Fruit fly (Drosophila melanogaster): Measurements from ENCODE around the gene Or9a.

Or9a gene

DNA sequence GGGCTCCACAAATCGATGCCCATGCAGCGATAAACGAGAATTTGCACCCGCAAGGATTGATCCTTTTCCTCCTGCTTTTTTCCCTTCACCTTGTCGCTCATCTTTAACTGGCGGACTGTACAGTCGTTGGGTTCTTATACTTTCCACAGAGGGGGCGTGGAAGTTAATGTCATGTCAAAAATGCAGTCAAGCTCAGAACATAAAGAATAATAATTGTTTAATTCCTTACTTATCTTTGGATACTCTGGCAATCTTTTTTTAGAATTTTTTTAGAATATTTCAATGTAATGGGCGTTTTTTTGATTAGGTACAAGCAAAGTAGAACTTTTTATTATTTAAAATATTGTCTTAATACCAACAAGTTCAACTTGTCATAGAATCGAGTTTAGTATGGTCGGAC lies at the start of gene Or9a:
Or9a (minus strand) TSS at position 101 of the 400 bp plus-strand sequence.
- TF ChIP-seq CTCF (optimal IDR thresholded peaks at IDR 0.05) (no peak), CG8478 (optimal IDR thresholded peaks at IDR 0.05) (no peak)

DNA sequence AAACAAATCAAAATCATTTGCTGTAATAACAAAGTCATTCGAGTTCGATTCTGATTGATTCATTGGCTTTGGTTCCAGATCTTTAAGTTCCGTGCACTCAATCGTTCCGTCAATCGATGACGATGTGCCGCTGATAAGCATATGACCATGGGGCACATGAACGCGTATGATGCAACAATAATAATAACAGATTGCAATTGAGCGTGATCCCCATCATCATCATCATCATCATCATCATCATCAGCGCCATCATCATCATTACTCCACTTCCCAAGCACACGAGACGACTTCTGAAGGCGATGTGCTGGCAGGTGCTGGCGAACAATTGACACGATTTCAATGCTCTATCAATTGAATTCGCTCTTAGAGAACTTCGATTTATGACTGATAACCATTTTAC lies 36.8 kb upstream of the Or9a start:
- TF ChIP-seq CG8478 (optimal IDR thresholded peaks at IDR 0.05) = no peak
- no peak for TF ChIP-seq CTCF (optimal IDR thresholded peaks at IDR 0.05)

DNA sequence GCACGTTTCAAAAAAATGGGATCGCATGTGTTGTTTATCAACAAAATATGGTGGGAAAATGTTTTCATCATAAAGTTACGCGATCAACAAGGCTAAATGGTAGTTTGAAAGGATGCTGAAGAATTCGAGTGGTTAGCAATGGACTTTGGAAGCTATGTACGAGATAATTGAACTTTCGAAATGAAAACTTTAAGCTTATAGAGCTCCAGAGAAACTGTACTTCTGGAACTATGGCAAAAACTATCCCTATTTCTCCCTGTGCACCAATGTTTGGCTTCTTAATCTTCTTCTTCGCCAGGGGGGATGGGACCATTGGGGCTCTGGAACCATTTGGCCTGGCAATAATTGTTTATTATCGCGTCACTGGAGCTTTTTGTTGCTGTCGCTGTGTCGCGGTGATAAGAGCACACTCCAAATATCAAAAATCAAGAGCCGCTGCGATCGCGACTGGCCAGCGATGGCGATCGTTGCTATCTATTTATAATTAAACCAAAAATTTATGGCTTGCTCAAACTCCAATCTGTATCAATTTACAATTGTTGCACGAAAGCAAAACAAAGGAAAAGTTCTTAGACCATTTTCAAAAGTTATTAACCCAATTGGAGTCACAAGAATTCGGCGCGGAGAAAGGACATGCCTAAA lies 28.6 kb upstream of the Or9a start:
- TF ChIP-seq CTCF (optimal IDR thresholded peaks at IDR 0.05) (no peak), CG8478 (optimal IDR thresholded peaks at IDR 0.05) (no peak)

DNA sequence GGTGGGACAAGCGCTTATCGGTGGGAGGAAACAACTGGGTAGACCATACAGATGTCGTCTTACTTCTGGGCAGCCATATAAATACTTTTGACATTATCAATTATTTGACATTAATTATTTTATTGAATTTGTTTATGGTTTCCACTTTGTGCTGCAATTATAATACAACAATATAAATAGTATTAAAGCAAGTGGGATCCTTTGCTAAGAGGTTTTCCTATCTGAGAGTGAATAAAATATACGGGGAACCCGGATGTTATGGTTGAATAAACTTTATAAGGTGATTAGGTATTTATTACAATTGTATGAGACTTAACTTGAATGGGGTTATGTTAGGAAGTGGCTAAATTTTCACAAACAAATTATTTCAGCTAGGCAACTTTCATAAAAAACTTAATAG lies 27.6 kb upstream of the Or9a start, which contains the start of gene CG32687:
CG32687 (minus strand) TSS at position 101 of the 400 bp plus-strand sequence.
- TF ChIP-seq CTCF (optimal IDR thresholded peaks at IDR 0.05) (no peak), CG8478 (optimal IDR thresholded peaks at IDR 0.05) (no peak)

DNA sequence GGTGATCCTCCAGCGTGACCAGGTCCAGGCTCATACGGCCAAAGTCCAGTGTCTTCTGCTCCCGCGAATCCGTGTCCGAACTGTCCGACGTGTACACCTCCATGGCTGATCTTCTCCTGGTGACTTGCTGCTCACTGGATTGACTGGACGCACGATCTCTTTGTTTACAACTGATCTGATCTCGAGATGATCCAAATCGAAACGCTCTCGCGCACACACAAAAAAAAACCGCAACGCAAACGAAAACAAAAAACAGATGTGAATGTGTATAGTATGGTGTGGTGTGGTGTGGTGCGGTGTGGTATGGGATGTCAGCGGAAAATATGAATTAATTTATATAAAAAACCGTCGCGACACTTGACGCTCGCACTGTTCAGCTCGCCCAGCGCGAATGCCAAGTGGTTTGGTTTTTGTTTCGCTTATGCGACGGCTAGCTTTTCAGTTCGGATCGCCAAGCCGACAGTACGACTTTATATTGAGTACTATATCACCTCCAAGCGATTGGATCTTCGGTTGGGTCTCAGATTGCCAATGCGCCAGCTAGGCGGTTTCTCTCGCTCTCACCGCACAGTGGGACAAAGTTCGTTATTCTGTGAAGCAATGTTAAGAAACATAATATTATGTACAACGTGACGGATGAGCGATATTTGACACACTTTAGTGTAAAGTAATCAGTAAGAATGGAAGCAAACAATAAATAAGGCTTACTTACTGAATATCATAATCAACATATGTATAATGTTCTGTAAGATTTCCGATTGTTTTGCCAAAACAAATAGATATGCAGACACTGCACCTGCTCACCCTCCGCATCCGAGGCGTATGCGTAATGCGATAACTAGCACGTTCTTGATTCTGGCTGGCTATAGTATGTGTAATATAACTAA lies 26.9 kb upstream of the Or9a start:
- TF ChIP-seq CG8478 (optimal IDR thresholded peaks at IDR 0.05) (no peak), CTCF (optimal IDR thresholded peaks at IDR 0.05) (no peak)

DNA sequence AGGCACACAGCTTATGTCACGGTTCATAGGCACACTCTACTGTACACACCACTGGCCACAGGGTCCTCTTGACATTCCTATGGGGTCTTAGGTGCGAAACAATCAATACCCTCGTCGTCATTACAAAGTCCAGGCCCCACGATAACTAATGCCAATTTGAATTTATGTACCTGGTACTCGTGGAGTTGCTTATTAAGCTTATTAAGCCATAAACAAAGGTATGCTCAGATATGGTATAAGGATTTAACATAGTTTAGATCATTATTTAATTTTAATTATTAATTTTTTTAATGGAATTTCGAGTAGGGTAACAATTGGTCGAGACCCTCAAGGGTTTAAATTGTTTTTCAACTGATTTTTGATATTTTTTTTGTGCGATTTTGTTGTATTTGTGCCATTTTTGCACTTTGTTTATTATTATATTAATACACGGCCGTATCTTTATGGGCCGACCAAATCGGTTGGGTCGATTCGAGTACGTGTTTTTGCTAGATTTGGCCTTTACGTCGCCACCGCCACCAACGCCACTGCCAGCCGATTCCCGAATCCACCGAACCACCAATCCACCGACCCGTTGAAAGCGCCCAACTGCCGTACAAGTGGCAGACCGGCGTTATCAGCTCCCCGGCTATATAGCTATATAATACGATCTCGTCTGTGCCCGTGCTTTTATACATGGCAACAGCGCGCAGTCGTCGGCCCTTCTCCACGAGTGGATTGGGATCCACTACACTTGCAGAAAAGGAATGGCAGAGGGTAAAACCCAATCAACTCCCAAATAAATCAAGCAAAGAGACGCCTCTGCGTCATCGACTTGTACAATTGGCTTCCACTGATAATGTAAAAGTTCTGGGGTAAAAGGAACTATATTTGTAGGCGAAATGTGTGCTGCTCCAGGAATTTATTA lies 25.0 kb upstream of the Or9a start:
- TF ChIP-seq CG8478 (optimal IDR thresholded peaks at IDR 0.05) = no peak
- no peak for TF ChIP-seq CTCF (optimal IDR thresholded peaks at IDR 0.05)

DNA sequence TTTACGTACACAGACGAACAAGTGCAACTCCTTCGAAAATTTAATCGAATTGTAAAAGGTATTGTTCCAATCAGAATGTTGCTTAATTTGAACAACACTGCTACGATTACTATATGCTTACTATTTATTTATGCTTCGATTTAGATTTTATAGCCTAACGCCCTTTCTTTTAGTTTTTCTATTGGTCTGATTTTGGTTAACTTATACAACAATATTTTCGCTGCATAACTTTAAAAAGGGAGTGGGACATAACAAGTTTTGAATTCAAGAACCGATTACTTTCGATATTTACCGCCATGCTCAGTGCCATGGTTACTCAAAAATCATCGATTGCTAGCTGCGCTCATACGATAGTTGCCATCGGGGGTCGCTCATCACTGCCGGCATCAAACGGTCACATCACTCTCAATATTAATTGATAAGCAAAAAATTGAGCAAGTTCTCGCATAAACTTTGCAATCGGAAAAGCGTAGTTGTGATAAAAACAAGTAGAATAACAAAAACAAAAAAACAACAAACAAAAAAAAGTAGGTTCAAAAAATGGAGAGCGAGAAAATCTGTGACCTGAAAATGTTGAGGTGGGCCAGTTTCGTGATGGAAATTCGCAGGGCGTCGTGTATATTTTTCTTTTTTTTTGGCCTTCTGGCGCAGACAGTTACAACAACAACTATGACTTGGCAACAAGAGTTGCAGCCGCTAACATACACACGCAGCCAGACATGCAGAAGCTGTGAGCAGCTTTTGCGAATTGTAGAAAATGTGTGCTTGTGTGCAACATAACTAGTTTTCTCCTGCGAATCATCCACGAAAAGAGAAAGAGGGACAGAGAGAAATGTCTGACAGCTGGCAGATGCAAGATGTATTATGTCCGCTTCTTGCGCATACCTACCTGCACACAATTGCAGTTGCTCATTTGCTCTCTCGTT lies 19.2 kb upstream of the Or9a start, which contains the start of the genes CG2887 and PPP4R2r:
CG2887 (minus strand) TSS at position 51 of the 926 bp plus-strand sequence.
PPP4R2r (plus strand) TSS at position 396 of the 926 bp plus-strand sequence.
- TF ChIP-seq CTCF (optimal IDR thresholded peaks at IDR 0.05) (peak in 1 of 2 experiments; percentile 13), CG8478 (optimal IDR thresholded peaks at IDR 0.05) (no peak)

DNA sequence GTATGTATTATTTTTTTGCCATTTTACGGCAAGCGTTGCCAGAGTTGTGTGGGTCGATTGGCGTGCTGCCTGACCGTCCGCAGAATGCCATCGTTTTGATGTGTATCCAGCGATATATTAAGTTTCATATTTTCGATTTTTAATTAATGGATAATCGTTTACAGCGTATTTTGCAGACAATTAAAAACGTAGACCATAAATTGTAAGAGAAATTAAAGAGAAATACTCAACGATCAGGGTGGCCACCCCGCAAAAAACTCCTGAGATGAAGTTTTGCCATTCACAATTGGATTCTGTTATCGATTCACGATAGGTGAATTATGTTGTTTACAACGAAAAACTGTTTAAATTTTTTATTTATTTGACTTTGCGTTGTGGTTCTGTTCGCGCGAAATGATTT lies 15.1 kb upstream of the Or9a start, which contains the start of gene nocte:
nocte (minus strand) TSS at position 51 of the 400 bp plus-strand sequence.
- no peak for TF ChIP-seq CTCF (optimal IDR thresholded peaks at IDR 0.05)
- no peak for TF ChIP-seq CG8478 (optimal IDR thresholded peaks at IDR 0.05)

DNA sequence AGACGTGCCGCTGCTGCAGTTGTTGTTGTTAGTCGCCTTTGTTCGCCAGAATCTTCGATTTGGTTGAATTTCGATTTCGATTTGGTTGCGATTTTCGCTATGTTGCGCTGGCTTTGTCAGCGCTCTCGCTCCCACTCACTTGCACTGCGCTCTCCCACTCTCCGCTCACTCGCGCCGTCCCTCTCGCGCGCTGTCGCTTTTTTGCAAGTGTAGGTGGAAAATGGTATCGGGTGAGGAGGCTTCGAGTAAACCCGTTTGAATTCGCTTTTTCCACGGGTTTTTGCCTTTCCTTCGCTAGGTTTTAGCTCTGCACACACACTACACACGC lies 14.7 kb upstream of the Or9a start:
- no peak for TF ChIP-seq CTCF (optimal IDR thresholded peaks at IDR 0.05)
- TF ChIP-seq CG8478 (optimal IDR thresholded peaks at IDR 0.05) = no peak

DNA sequence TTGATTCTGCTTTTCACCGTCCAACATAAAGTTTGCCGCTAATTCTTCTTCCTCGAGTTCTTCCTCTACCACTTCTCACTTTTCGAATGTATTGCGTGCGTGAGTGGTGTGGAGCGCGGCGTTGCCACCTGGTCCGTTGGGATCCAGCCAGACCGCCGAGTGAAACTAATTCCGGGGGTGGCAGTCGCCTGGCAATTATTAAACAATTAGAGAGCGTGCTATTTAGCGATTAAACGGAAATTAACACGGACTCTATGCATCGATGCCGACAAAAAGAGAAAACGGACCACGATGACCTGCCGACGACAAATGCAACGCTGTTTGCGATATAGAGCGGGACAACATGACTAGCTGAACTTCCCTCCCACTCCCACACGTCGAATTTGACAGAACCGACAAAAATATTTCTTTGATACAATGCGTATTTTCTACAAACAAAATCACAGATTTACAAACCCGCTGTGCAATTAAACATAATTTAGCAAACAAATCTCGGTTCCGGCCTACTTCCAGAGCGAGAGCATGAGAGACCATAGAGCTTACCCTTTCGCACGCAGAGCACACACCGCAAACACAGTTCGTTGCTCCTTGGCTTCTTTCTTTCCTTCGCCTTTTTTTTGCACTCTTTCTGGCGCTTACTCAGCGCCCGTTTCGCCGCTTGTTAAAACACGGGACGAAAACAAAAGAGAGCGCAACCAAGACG lies 14.2 kb upstream of the Or9a start, which contains the start of gene CG2889:
CG2889 (plus strand) TSS at position 429 of the 703 bp plus-strand sequence.
- TF ChIP-seq CTCF (optimal IDR thresholded peaks at IDR 0.05) (peak in 1 of 2 experiments; percentile 14), CG8478 (optimal IDR thresholded peaks at IDR 0.05) (no peak)

DNA sequence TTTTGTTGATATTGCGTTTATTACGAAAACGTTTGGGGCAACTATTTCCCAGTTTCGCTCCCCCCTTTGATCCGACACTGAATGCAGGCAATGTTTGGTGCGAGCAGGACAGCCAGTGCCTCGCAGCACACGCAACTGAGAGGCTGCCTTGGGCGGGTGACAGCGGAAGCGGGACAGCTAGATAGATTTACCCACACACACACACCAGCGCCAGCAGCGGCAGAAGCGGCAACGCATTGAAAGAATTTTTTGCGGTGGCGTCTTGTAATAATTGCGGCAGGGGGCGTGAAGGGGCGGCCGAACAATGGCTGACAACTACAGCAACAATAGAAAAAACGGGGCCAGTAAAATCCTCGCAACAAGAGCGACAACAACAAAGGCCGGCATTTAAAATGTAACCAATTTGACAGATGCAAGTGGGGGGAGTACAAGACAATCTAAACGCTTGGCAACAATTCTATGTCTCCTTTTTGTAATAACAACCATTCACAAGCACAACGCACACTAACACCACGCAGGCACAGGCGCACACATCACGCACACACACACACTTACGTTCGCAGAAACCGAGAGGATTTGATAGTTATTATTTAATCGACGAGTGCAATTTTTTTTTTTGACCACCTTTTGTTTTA lies 13.3 kb upstream of the Or9a start:
- TF ChIP-seq CG8478 (optimal IDR thresholded peaks at IDR 0.05) (peak; percentile 70), CTCF (optimal IDR thresholded peaks at IDR 0.05) (peak; percentile 38 to 41)

DNA sequence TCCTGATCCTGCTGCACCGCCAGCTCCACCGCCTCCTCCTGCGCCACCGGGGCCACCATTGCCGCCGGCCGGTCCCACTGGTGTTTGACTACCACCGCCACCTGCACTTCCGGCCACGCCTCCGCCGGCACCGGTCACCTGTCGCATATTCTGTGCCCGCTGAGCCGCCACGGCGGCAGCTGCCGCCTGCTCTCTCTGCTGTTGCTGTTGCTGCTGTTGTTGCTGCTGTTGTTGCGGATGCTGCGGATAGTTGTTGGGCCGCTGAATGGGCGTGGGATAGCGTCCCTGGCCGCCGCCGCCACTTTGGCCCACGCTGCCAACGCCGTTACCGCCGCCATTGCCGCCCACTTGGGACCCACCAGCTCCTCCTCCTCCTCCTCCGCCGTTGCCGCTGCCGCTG lies 5.1 kb upstream of the Or9a start:
- no peak for TF ChIP-seq CTCF (optimal IDR thresholded peaks at IDR 0.05)
- TF ChIP-seq CG8478 (optimal IDR thresholded peaks at IDR 0.05) = no peak

Data from S2 (cell line).